Worm (Caenorhabditis elegans) whole organism, L4/young adult: ENCODE measurements around the gene mesp-1.

Source experiments
- W03F9.2 ChIP-seq: fragments of 150-350 bp; optimal IDR thresholded peaks from 2 replicates; lab custom pipeline; 2014; ENCODE audit warnings: missing biosample characterization, missing genetic modification characterization
- dao-5 ChIP-seq: sonication (generic microtip); optimal IDR thresholded peaks from 2 replicates; lab custom pipeline; 2016; ENCODE audit warnings: missing genotype, missing genetic modification characterization, moderate library complexity, missing compliant biosample characterization
- him-1 ChIP-seq: sonication (generic microtip); optimal IDR thresholded peaks from 2 replicates; lab custom pipeline; 2016; ENCODE audit warnings: missing genotype, missing genetic modification reagents, missing genetic modification characterization, missing compliant biosample characterization

- TF ChIP-seq him-1 (tag; lab: Kevin White, UChicago) (no peak), W03F9.2 (no peak), dao-5 (tag; lab: Kevin White, UChicago) (no peak)
Observed at ce11 chrIV:8523981-8524380, 24.9 kb downstream of the mesp-1 start.
